Worm (Caenorhabditis elegans): Measurements from ENCODE around the gene T16G12.3.
A peak's percentile ranks its signal among the peaks of the same experiment; 100 is the strongest.

The T16G12.3 gene

DNA sequence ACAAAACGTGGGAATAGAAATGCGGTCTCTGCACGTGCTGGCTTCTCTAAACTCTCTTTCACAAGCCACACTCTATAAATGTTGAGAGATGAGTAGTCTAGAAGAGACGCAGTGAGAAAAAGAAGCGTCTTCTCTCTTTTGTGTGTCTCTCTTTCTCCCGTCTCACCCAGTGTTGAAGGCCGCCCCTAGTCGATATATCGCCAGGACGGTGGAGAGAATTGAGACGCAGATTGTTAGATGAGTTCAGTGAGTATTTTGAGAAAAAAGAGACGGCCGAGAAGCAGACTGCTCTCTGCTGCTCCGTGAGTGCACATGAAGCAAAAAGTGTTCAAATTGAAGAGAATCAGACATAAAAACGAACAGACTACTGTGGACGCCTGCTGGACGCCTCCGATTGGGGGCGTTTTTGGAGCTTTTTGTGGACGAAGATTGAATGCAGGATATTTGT, 46.1 kb downstream of the T16G12.3 start (continued):
- TF ChIP-seq ceh-19 (GFP tag; optimal IDR thresholded peaks at IDR 0.05) = peak; percentile 26
- peak; percentile 86 for TF ChIP-seq ceh-34 (tag; optimal IDR thresholded peaks at IDR 0.05)
- TF ChIP-seq ceh-48 (tag; optimal IDR thresholded peaks at IDR 0.05) = peak; percentile 80
- TF ChIP-seq pag-3 (tag; optimal IDR thresholded peaks at IDR 0.05; ENCODE audit: borderline replicate concordance) = no peak
- TF ChIP-seq ceh-2 (tag; optimal IDR thresholded peaks at IDR 0.05) = peak; percentile 78
- no peak for TF ChIP-seq ceh-24 (tag; optimal IDR thresholded peaks at IDR 0.05)
- no peak for TF ChIP-seq odd-2 (tag; optimal IDR thresholded peaks at IDR 0.05)
- TF ChIP-seq lim-6 (tag; optimal IDR thresholded peaks at IDR 0.05) = no peak
- TF ChIP-seq zip-5 (tag; optimal IDR thresholded peaks at IDR 0.05) = no peak
- no peak for TF ChIP-seq ama-1 (optimal IDR thresholded peaks at IDR 0.05)
- no peak for TF ChIP-seq pha-4 (tag; optimal IDR thresholded peaks at IDR 0.05)
- peak; percentile 59 for TF ChIP-seq K09A11.1 (tag; optimal IDR thresholded peaks at IDR 0.05; ENCODE audit: insufficient read depth)
- TF ChIP-seq F13H6.1 (tag; optimal IDR thresholded peaks at IDR 0.05) = peak; percentile 44
- no peak for TF ChIP-seq hlh-13 (GFP tag; optimal IDR thresholded peaks at IDR 0.05)
- TF ChIP-seq ceh-6 (GFP tag; optimal IDR thresholded peaks at IDR 0.05) = no peak
- peak; percentile 71 for TF ChIP-seq ets-4 (tag; optimal IDR thresholded peaks at IDR 0.05)
- TF ChIP-seq T23F11.4 (GFP tag; optimal IDR thresholded peaks at IDR 0.05) = no peak
- peak; percentile 63 for TF ChIP-seq dve-1 (tag; optimal IDR thresholded peaks at IDR 0.05)
- no peak for TF ChIP-seq ahr-1 (tag; optimal IDR thresholded peaks at IDR 0.05)
- TF ChIP-seq fkh-6 (tag; optimal IDR thresholded peaks at IDR 0.05) = no peak
- peak; percentile 46 for TF ChIP-seq sdc-2 (tag; optimal IDR thresholded peaks at IDR 0.05)
- TF ChIP-seq ceh-18 (tag; optimal IDR thresholded peaks at IDR 0.05) = peak; percentile 78
- TF ChIP-seq C08G9.2 (tag; optimal IDR thresholded peaks at IDR 0.05) = peak; percentile 53
- no peak for TF ChIP-seq gmeb-2 (tag; optimal IDR thresholded peaks at IDR 0.05)
- TF ChIP-seq eyg-1 (tag; optimal IDR thresholded peaks at IDR 0.05) = no peak
- TF ChIP-seq npax-4 (tag; optimal IDR thresholded peaks at IDR 0.05) = no peak
- no peak for TF ChIP-seq C38D4.7 (GFP tag; optimal IDR thresholded peaks at IDR 0.05)
- no peak for TF ChIP-seq ceh-9 (tag; optimal IDR thresholded peaks at IDR 0.05)
- peak; percentile 39 for TF ChIP-seq elt-2 (tag; optimal IDR thresholded peaks at IDR 0.05)
- TF ChIP-seq pros-1 (tag; optimal IDR thresholded peaks at IDR 0.05) = peak; percentile 67
- TF ChIP-seq madf-2 (tag; optimal IDR thresholded peaks at IDR 0.05) = no peak
- TF ChIP-seq nhr-232 (tag; optimal IDR thresholded peaks at IDR 0.05) = no peak

DNA sequence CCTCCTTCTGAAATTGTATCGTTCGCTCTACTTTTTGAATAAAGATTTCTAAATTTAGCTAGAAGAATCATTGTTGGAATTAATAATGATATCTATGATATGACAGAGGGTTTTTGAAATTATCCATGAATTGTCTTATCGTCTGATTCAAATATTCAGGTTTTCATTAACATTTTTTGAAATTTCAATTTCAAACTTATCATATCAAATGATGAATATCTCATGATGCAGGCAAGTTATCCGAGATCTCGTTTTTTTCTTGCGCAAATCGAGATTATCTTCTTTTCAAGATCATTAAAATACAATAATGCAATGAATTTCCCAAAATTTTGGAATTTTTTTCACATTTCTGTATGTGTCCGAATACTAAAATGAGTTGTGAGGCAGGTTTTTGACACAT, 47.6 kb downstream of the T16G12.3 start, which contains the start of gene spop-1:
TSS of gene spop-1 (minus strand) at position 101 of the 400 bp plus-strand sequence.
- no peak for TF ChIP-seq Y22D7AL.16 (tag; optimal IDR thresholded peaks at IDR 0.05)
- TF ChIP-seq ceh-2 (tag; optimal IDR thresholded peaks at IDR 0.05) = no peak
- no peak for TF ChIP-seq lin-11 (tag; optimal IDR thresholded peaks at IDR 0.05)
- TF ChIP-seq F13H6.1 (tag; optimal IDR thresholded peaks at IDR 0.05) = no peak
- no peak for TF ChIP-seq nhr-232 (tag; optimal IDR thresholded peaks at IDR 0.05)
- TF ChIP-seq C38D4.7 (GFP tag; optimal IDR thresholded peaks at IDR 0.05) = no peak
- TF ChIP-seq T23F11.4 (GFP tag; optimal IDR thresholded peaks at IDR 0.05) = no peak
- no peak for TF ChIP-seq ceh-14 (tag; optimal IDR thresholded peaks at IDR 0.05)

DNA sequence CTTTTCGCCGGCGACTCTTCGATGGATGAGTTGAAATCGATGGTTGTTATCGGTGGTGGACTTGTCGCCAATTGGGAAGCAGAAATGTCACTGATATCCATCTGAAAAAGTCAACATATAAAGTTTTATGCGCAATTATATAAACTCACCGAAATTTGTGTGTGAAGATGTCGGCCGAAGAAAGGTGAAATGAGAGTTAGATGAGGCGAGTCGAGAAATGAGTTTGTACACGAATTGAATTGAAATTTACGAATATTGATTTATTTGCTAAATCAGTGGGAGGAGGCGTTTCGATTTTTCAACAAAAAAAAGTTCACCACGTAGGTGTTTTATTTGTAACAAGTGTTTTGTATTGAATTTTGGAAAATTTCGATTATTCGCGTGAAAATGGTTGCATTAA, 50.9 kb downstream of the T16G12.3 start, which contains the start of gene kel-10:
TSS of gene kel-10 (minus strand) at position 101 of the 400 bp plus-strand sequence.
- no peak for TF ChIP-seq fkh-6 (tag; optimal IDR thresholded peaks at IDR 0.05)
- TF ChIP-seq elt-4 (tag; optimal IDR thresholded peaks at IDR 0.05) = no peak
- TF ChIP-seq gmeb-2 (tag; optimal IDR thresholded peaks at IDR 0.05) = no peak
- TF ChIP-seq hlh-6 (tag; optimal IDR thresholded peaks at IDR 0.05) = no peak
- no peak for TF ChIP-seq fkh-10 (GFP tag; optimal IDR thresholded peaks at IDR 0.05)
- TF ChIP-seq syd-9 (tag; optimal IDR thresholded peaks at IDR 0.05) = no peak
- no peak for TF ChIP-seq K09A11.1 (tag; optimal IDR thresholded peaks at IDR 0.05; ENCODE audit: insufficient read depth)
- TF ChIP-seq ceh-9 (tag; optimal IDR thresholded peaks at IDR 0.05) = no peak
- no peak for TF ChIP-seq madf-2 (tag; optimal IDR thresholded peaks at IDR 0.05)
- TF ChIP-seq nfya-1 (tag; optimal IDR thresholded peaks at IDR 0.05) = no peak
- TF ChIP-seq eyg-1 (tag; optimal IDR thresholded peaks at IDR 0.05) = no peak
- no peak for TF ChIP-seq dmd-4 (tag; optimal IDR thresholded peaks at IDR 0.05; ENCODE audit: borderline replicate concordance)
